Fruit fly (Drosophila melanogaster) whole organism, prepupa: ENCODE data around the gene CG13003.

Experiments
- CG10669 ChIP-seq: fragments of 200-800 bp; sonication (Bioruptor generic); optimal IDR thresholded peaks from 3 replicates; lab custom pipeline; 2018; ENCODE audit warnings: missing biosample characterization, mild to moderate bottlenecking, missing genetic modification characterization, moderate library complexity
- CG11294 ChIP-seq: fragments of 200-800 bp; sonication (Bioruptor generic); IDR thresholded peaks from 2 replicates; pipeline ENCODE4 v1.3.6; 2022; ENCODE audit warnings: missing biosample characterization, missing genetic modification characterization
- CG11762 ChIP-seq: fragments of 200-800 bp; sonication (Bioruptor generic); optimal IDR thresholded peaks from 3 replicates; lab custom pipeline; 2016; ENCODE audit warnings: missing biosample characterization, missing genetic modification characterization; ENCODE audit not compliant: insufficient read depth
- CG15336 ChIP-seq: fragments of 200-800 bp; sonication (Bioruptor generic); IDR thresholded peaks from 2 replicates; pipeline ENCODE4 v1.3.6; 2022; ENCODE audit warnings: missing biosample characterization, missing genetic modification characterization
- CG1621 ChIP-seq: fragments of 200-800 bp; sonication (Bioruptor generic); optimal IDR thresholded peaks from 3 replicates; lab custom pipeline; 2018; ENCODE audit warnings: missing biosample characterization, mild to moderate bottlenecking, missing genetic modification characterization
- CG16779 ChIP-seq: fragments of 200-800 bp; sonication (Bioruptor generic); optimal IDR thresholded peaks from 3 replicates; lab custom pipeline; 2017; ENCODE audit warnings: missing biosample characterization, mild to moderate bottlenecking, missing genetic modification characterization
- CG3032 ChIP-seq: fragments of 200-800 bp; optimal IDR thresholded peaks from 2 replicates; lab custom pipeline; 2019; ENCODE audit warnings: missing biosample characterization, mild to moderate bottlenecking, missing genetic modification characterization, moderate library complexity
- CG31627 ChIP-seq: fragments of 200-800 bp; sonication (Bioruptor generic); optimal IDR thresholded peaks from 3 replicates; lab custom pipeline; 2016; ENCODE audit warnings: missing biosample characterization, missing genetic modification characterization
- CG32006 ChIP-seq: fragments of 200-800 bp; sonication (Bioruptor generic); optimal IDR thresholded peaks from 3 replicates; lab custom pipeline; 2017; ENCODE audit warnings: missing biosample characterization, mild to moderate bottlenecking, missing genetic modification characterization
- CG4318 ChIP-seq: fragments of 200-800 bp; sonication (Bioruptor generic); optimal IDR thresholded peaks from 3 replicates; lab custom pipeline; 2017; ENCODE audit warnings: missing biosample characterization, mild to moderate bottlenecking, missing genetic modification characterization
- CG6163 ChIP-seq: fragments of 200-800 bp; sonication (Bioruptor generic); IDR thresholded peaks from 3 replicates; pipeline ENCODE4 v1.3.6; 2022; ENCODE audit warnings: missing biosample characterization, missing genetic modification characterization
- CG6276 ChIP-seq: fragments of 200-800 bp; sonication (Bioruptor generic); optimal IDR thresholded peaks from 2 replicates; lab custom pipeline; 2017; ENCODE audit warnings: missing biosample characterization, mild to moderate bottlenecking, missing genetic modification characterization
- CG6808 ChIP-seq: fragments of 200-800 bp; sonication (Bioruptor generic); optimal IDR thresholded peaks from 3 replicates; lab custom pipeline; 2017; ENCODE audit warnings: missing biosample characterization, missing genetic modification characterization, mild to moderate bottlenecking, moderate library complexity, missing genetic modification reagents
- CG7368 ChIP-seq: fragments of 200-800 bp; sonication (Bioruptor generic); optimal IDR thresholded peaks from 3 replicates; lab custom pipeline; 2016; ENCODE audit warnings: missing biosample characterization, missing genetic modification characterization
- CG8632 ChIP-seq: fragments of 200-800 bp; sonication (Bioruptor generic); optimal IDR thresholded peaks from 3 replicates; lab custom pipeline; 2016; ENCODE audit warnings: missing biosample characterization, missing genetic modification characterization
- Eip75B ChIP-seq: fragments of 200-800 bp; sonication (Bioruptor generic); optimal IDR thresholded peaks from 3 replicates; lab custom pipeline; 2016; ENCODE audit warnings: missing biosample characterization, missing genetic modification characterization
- Eip78C ChIP-seq: fragments of 200-800 bp; sonication (Bioruptor generic); peaks from one replicate; lab custom pipeline; 2016; ENCODE audit warnings: missing biosample characterization, missing genetic modification characterization
- Ets96B ChIP-seq: fragments of 200-800 bp; optimal IDR thresholded peaks from 2 replicates; lab custom pipeline; 2019; ENCODE audit warnings: missing biosample characterization, mild to moderate bottlenecking, missing genetic modification characterization, moderate library complexity
- Gug ChIP-seq: fragments of 200-800 bp; sonication (Bioruptor generic); IDR thresholded peaks from 2 replicates; pipeline ENCODE4 v1.3.6; 2022; ENCODE audit warnings: missing biosample characterization, missing genetic modification characterization
- Hr38 ChIP-seq: sonication (Bioruptor generic); optimal IDR thresholded peaks from 2 replicates; lab custom pipeline; 2016; ENCODE audit warnings: missing biosample characterization, missing genetic modification characterization
- Hr39 ChIP-seq: fragments of 200-800 bp; sonication (Bioruptor generic); optimal IDR thresholded peaks from 2 replicates; lab custom pipeline; 2016; ENCODE audit warnings: missing biosample characterization, missing genetic modification characterization
- Lpt ChIP-seq: fragments of 200-800 bp; sonication (Bioruptor generic); optimal IDR thresholded peaks from 3 replicates; lab custom pipeline; 2016; ENCODE audit warnings: missing biosample characterization, missing genetic modification characterization
- OdsH ChIP-seq: fragments of 200-800 bp; sonication (Bioruptor generic); optimal IDR thresholded peaks from 3 replicates; lab custom pipeline; 2016; ENCODE audit warnings: missing biosample characterization, missing genetic modification characterization
- Smox ChIP-seq: fragments of 200-800 bp; sonication (Bioruptor generic); optimal IDR thresholded peaks from 3 replicates; lab custom pipeline; 2016; ENCODE audit warnings: missing biosample characterization, missing genetic modification characterization
- Sox102F ChIP-seq: fragments of 200-800 bp; sonication (Bioruptor generic); optimal IDR thresholded peaks from 2 replicates; lab custom pipeline; 2016; ENCODE audit warnings: missing biosample characterization, mild to moderate bottlenecking, missing genetic modification characterization
- Sox14 ChIP-seq: fragments of 200-800 bp; sonication (Bioruptor generic); optimal IDR thresholded peaks from 3 replicates; lab custom pipeline; 2016; ENCODE audit warnings: missing biosample characterization, missing genetic modification characterization
- achi ChIP-seq: fragments of 200-800 bp; sonication (Bioruptor generic); optimal IDR thresholded peaks from 3 replicates; lab custom pipeline; 2016; ENCODE audit warnings: missing biosample characterization, missing genetic modification characterization
- dac ChIP-seq: fragments of 200-800 bp; sonication (Bioruptor generic); optimal IDR thresholded peaks from 2 replicates; lab custom pipeline; 2017; ENCODE audit warnings: missing biosample characterization, mild to moderate bottlenecking, missing genetic modification characterization
- dsx ChIP-seq: fragments of 200-800 bp; optimal IDR thresholded peaks from 3 replicates; lab custom pipeline; 2019; ENCODE audit warnings: missing biosample characterization, mild to moderate bottlenecking, missing genetic modification characterization, moderate library complexity; ENCODE audit not compliant: poor library complexity, severe bottlenecking
- eg ChIP-seq: fragments of 200-800 bp; sonication (Bioruptor generic); IDR thresholded peaks from 3 replicates; pipeline ENCODE4 v1.3.6; 2022; ENCODE audit warnings: missing biosample characterization, missing genetic modification characterization
- esn ChIP-seq: fragments of 200-800 bp; sonication (Bioruptor generic); optimal IDR thresholded peaks from 2 replicates; lab custom pipeline; 2016; ENCODE audit warnings: missing biosample characterization, mild to moderate bottlenecking, missing genetic modification characterization, moderate library complexity
- fd59A ChIP-seq: fragments of 200-800 bp; sonication (Bioruptor generic); optimal IDR thresholded peaks from 2 replicates; lab custom pipeline; 2017; ENCODE audit warnings: missing biosample characterization, mild to moderate bottlenecking, missing genetic modification characterization, missing genetic modification reagents
- lz ChIP-seq: fragments of 200-800 bp; sonication (Bioruptor generic); optimal IDR thresholded peaks from 3 replicates; lab custom pipeline; 2016; ENCODE audit warnings: missing biosample characterization, missing genetic modification characterization
- net ChIP-seq: fragments of 200-800 bp; sonication (Bioruptor generic); optimal IDR thresholded peaks from 3 replicates; lab custom pipeline; 2016; ENCODE audit warnings: missing biosample characterization, missing genetic modification characterization
- spab ChIP-seq: fragments of 200-800 bp; sonication (Bioruptor generic); optimal IDR thresholded peaks from 2 replicates; lab custom pipeline; 2017; ENCODE audit warnings: missing biosample characterization, mild to moderate bottlenecking, missing genetic modification characterization, missing genetic modification reagents
- ss ChIP-seq, 2 experiments: fragments of 200-800 bp; sonication (Bioruptor generic); optimal IDR thresholded peaks; 2 replicates in 1 of 2; 3 replicates in 1 of 2; lab custom pipeline; 2017 to 2018; ENCODE audit warnings: mild to moderate bottlenecking in 2 of 2, missing biosample characterization in 2 of 2, missing genetic modification characterization in 2 of 2, moderate library complexity in 1 of 2
- svp ChIP-seq: fragments of 200-800 bp; sonication (Bioruptor generic); peaks from one replicate; lab custom pipeline; 2016; ENCODE audit warnings: missing biosample characterization, missing genetic modification characterization
- topi ChIP-seq: fragments of 200-800 bp; sonication (Bioruptor generic); optimal IDR thresholded peaks from 3 replicates; lab custom pipeline; 2016; ENCODE audit warnings: missing biosample characterization, missing genetic modification characterization

The CG13003 gene

dm6 chrX:16811213-16811749 is 65.1 kb downstream of the CG13003 start, which contains the start of gene CG4829 (continued):
- TF ChIP-seq ss (GFP tag; optimal IDR thresholded peaks at IDR 0.05; lab: Kevin White, UChicago) (no peak), CG7368 (GFP tag; lab: Kevin White, UChicago) (peak; percentile 38), CG11294 (GFP tag; lab: Robert Waterston, UW) (no peak), CG32006 (GFP tag; lab: Kevin White, UChicago) (peak; percentile 58), fd59A (GFP tag; lab: Kevin White, UChicago) (no peak), Ets96B (tag; lab: Kevin White, UChicago) (peak; percentile 45), svp (GFP tag; lab: Kevin White, UChicago) (peak; percentile 65), CG1621 (tag; lab: Kevin White, UChicago) (peak; percentile 19)

dm6 chrX:16809093-16809492 is 67.3 kb downstream of the CG13003 start:
- TF ChIP-seq Lpt (GFP tag; lab: Kevin White, UChicago) (no peak), CG1621 (tag; lab: Kevin White, UChicago) (no peak), CG11762 (GFP tag; lab: Kevin White, UChicago) (no peak), dsx (no peak)

dm6 chrX:16808654-16809053 is 67.7 kb downstream of the CG13003 start:
- TF ChIP-seq CG8632 (GFP tag; lab: Kevin White, UChicago) (no peak), Eip78C (peak; percentile 29), CG6163 (GFP tag; lab: Robert Waterston, UW) (no peak)
- TF ChIP-seq, all 60 proteins: peak for 1

dm6 chrX:16805768-16806167 is 70.6 kb downstream of the CG13003 start, which contains the start of gene ppk28:
Gene ppk28, plus strand, starts transcription at chrX:16806068.
- TF ChIP-seq CG6276 (GFP tag; lab: Kevin White, UChicago) (no peak), topi (no peak), Sox102F (GFP tag; lab: Kevin White, UChicago) (no peak), CG10669 (no peak), CG31627 (GFP tag; lab: Kevin White, UChicago) (no peak), Hr39 (no peak), eg (GFP tag; lab: Robert Waterston, UW) (no peak), achi (GFP tag; lab: Kevin White, UChicago) (no peak), Eip75B (no peak), Smox (GFP tag; lab: Kevin White, UChicago) (no peak), Ets96B (tag; lab: Kevin White, UChicago) (no peak), spab (GFP tag; lab: Kevin White, UChicago) (no peak), Gug (no peak), CG16779 (no peak), net (GFP tag; lab: Kevin White, UChicago) (no peak), OdsH (GFP tag; lab: Kevin White, UChicago) (no peak), CG4318 (GFP tag; lab: Kevin White, UChicago) (no peak), svp (GFP tag; lab: Kevin White, UChicago) (no peak), esn (GFP tag; lab: Kevin White, UChicago) (no peak), CG15336 (no peak)

- no peak for TF ChIP-seq dac (GFP tag; lab: Kevin White, UChicago)
- no peak for TF ChIP-seq topi
- no peak for TF ChIP-seq Hr38 (GFP tag; lab: Kevin White, UChicago)
- TF ChIP-seq CG32006 (GFP tag; lab: Kevin White, UChicago), result no peak
- no peak for TF ChIP-seq Sox14 (GFP tag; lab: Kevin White, UChicago)
- TF ChIP-seq esn (GFP tag; lab: Kevin White, UChicago), result peak; percentile 8
- no peak for TF ChIP-seq Lpt (GFP tag; lab: Kevin White, UChicago)
- TF ChIP-seq CG6808 (GFP tag; lab: Kevin White, UChicago), result no peak
- no peak for TF ChIP-seq Eip75B
- no peak for TF ChIP-seq CG3032 (tag; lab: Kevin White, UChicago)
- no peak for TF ChIP-seq CG16779
- TF ChIP-seq CG31627 (GFP tag; lab: Kevin White, UChicago), result no peak
- TF ChIP-seq CG15336, result no peak
- TF ChIP-seq lz (GFP tag; lab: Kevin White, UChicago), result no peak
- no peak for TF ChIP-seq CG4318 (GFP tag; lab: Kevin White, UChicago)
- no peak for TF ChIP-seq CG6276 (GFP tag; lab: Kevin White, UChicago)
- no peak for TF ChIP-seq spab (GFP tag; lab: Kevin White, UChicago)
- TF ChIP-seq CG1621 (tag; lab: Kevin White, UChicago), result peak; percentile 34
- no peak for TF ChIP-seq CG6163 (GFP tag; lab: Robert Waterston, UW)
- peak; percentile 36 for TF ChIP-seq Eip78C
Measured at dm6 chrX:16803299-16803698, 73.0 kb downstream of the CG13003 start, which contains the start of the genes Rai1 and CG13005. Gene Rai1, minus strand, starts transcription at chrX:16803344. Gene CG13005, plus strand, starts transcription at chrX:16803650.
